Worm (Caenorhabditis elegans): ENCODE measurements around the gene argk-1.

argk-1 gene

DNA sequence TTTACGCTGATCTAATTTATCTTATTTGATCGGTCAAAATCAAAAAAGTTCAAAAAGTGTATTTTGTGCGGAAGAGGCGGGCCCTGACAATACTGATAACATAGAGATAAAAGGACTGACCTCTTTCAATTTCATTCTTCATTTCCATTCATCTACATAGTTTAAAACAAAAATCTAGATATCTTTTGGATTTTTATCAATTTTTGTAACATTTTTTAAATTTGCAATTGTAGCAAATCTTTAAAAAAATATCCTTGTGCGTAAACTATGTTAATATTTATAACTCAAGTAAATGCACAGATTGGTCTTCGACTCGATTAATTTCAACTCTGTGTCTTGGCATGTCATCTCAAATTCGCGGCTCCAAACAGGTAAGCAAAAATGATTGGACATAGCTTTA, at the start of gene argk-1:
Gene argk-1, plus strand, starts transcription at position 301 of the 400 bp plus-strand sequence.
- no peak for TF ChIP-seq hpl-2 (GFP tag; optimal IDR thresholded peaks at IDR 0.05)
- TF ChIP-seq egl-13 (tag; optimal IDR thresholded peaks at IDR 0.05), result no peak
- TF ChIP-seq rnt-1 (tag; optimal IDR thresholded peaks at IDR 0.05), result no peak

- no peak for TF ChIP-seq efl-3 (GFP tag; optimal IDR thresholded peaks at IDR 0.05)
- TF ChIP-seq nhr-76 (tag; optimal IDR thresholded peaks at IDR 0.05), result no peak
- no peak for TF ChIP-seq fos-1 (tag; optimal IDR thresholded peaks at IDR 0.05)
- no peak for TF ChIP-seq nhr-84 (tag; optimal IDR thresholded peaks at IDR 0.05)
- no peak for TF ChIP-seq mep-1 (tag; optimal IDR thresholded peaks at IDR 0.05)
- TF ChIP-seq zag-1 (tag; optimal IDR thresholded peaks at IDR 0.05), result no peak
- TF ChIP-seq lin-14 (GFP tag; optimal IDR thresholded peaks at IDR 0.05), result no peak
- TF ChIP-seq lin-13 (GFP tag; optimal IDR thresholded peaks at IDR 0.05), result no peak
- TF ChIP-seq nhr-71 (tag; optimal IDR thresholded peaks at IDR 0.05), result no peak
- no peak for TF ChIP-seq rnt-1 (tag; optimal IDR thresholded peaks at IDR 0.05)
- TF ChIP-seq zip-4 (GFP tag; optimal IDR thresholded peaks at IDR 0.05), result no peak
- no peak for TF ChIP-seq pag-3 (tag; optimal IDR thresholded peaks at IDR 0.05; ENCODE audit: borderline replicate concordance, insufficient read depth)
- TF ChIP-seq swsn-7 (tag; optimal IDR thresholded peaks at IDR 0.05), result no peak
- TF ChIP-seq hlh-17 (GFP tag; optimal IDR thresholded peaks at IDR 0.05; ENCODE audit: borderline replicate concordance), result no peak
These were observed 48.7 kb upstream of the argk-1 start, which contains the start of gene F14H3.4 for ce11 chrV:16055031-16055430. Gene F14H3.4, minus strand, starts transcription at chrV:16055072.

DNA sequence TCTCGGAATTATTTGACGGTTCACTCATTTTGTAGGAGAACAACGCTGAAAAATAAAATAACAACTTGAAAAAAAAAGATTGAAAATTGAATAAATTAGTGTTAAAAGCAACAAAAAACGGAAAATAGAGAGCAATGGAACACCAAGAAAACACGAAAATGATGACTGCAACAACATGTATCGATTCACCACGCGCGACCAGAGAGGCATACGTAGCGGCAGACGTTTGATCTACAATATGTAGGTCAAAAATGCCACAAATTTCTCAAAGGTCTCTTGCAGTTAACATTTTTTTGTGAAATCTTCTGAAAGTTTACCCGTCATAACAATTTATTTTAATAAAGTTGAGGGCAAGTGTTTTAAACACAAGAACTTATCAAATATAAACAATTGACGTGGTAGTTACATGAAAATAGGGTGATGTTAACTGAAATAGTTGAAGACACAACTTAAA, 46.7 kb upstream of the argk-1 start, which contains the start of gene F14H3.5:
Gene F14H3.5, minus strand, starts transcription at position 51 of the 454 bp plus-strand sequence.
- no peak for TF ChIP-seq efl-1 (optimal IDR thresholded peaks at IDR 0.05)
- TF ChIP-seq efl-1 (GFP tag; optimal IDR thresholded peaks at IDR 0.05 in 1 of 2), result peak in 1 of 2 experiments; percentile 12
- no peak for TF ChIP-seq aly-2 (tag; optimal IDR thresholded peaks at IDR 0.05)

ce11 chrV:16058872-16059271, 44.8 kb upstream of the argk-1 start, which contains the start of gene F14H3.6:
Gene F14H3.6, minus strand, starts transcription at chrV:16058893.
- TF ChIP-seq elt-3 (tag; optimal IDR thresholded peaks at IDR 0.05) (no peak), tlp-1 (tag; optimal IDR thresholded peaks at IDR 0.05) (no peak), efl-1 (optimal IDR thresholded peaks at IDR 0.05) (no peak), efl-1 (GFP tag; optimal IDR thresholded peaks at IDR 0.05 in 1 of 2) (no peak), egl-27 (tag; optimal IDR thresholded peaks at IDR 0.05) (no peak), egl-13 (tag; optimal IDR thresholded peaks at IDR 0.05) (no peak), lin-14 (GFP tag; optimal IDR thresholded peaks at IDR 0.05) (no peak), lsy-2 (tag; optimal IDR thresholded peaks at IDR 0.05) (no peak), nhr-20 (tag; optimal IDR thresholded peaks at IDR 0.05) (no peak), snu-23 (GFP tag; optimal IDR thresholded peaks at IDR 0.05) (no peak)

- TF ChIP-seq aha-1 (tag; optimal IDR thresholded peaks at IDR 0.05), result no peak
- no peak for TF ChIP-seq blmp-1 (tag; optimal IDR thresholded peaks at IDR 0.05)
- TF ChIP-seq lsy-2 (tag; optimal IDR thresholded peaks at IDR 0.05), result no peak
- no peak for TF ChIP-seq vab-15 (tag; optimal IDR thresholded peaks at IDR 0.05)
- no peak for TF ChIP-seq nhr-20 (tag; optimal IDR thresholded peaks at IDR 0.05)
- TF ChIP-seq pag-3 (tag; optimal IDR thresholded peaks at IDR 0.05; ENCODE audit: borderline replicate concordance, insufficient read depth), result no peak
These were observed 43.6 kb upstream of the argk-1 start, which contains the start of gene F14H3.15 for ce11 chrV:16060135-16060534. Gene F14H3.15, minus strand, starts transcription at chrV:16060235.

ce11 chrV:16061993-16062392, 41.7 kb upstream of the argk-1 start, which contains the start of gene fbxa-100:
Gene fbxa-100, minus strand, starts transcription at chrV:16062093.
- TF ChIP-seq blmp-1 (tag; optimal IDR thresholded peaks at IDR 0.05) (no peak), ces-1 (GFP tag; optimal IDR thresholded peaks at IDR 0.05) (no peak), unc-30 (tag; optimal IDR thresholded peaks at IDR 0.05) (no peak), tlp-1 (tag; optimal IDR thresholded peaks at IDR 0.05) (no peak), ztf-4 (tag; optimal IDR thresholded peaks at IDR 0.05) (no peak), C34B4.2 (tag; optimal IDR thresholded peaks at IDR 0.05) (no peak), ama-1 (optimal IDR thresholded peaks at IDR 0.05) (no peak), snpc-4 (tag; optimal IDR thresholded peaks at IDR 0.05) (no peak)

All from whole organism, L1 larva.